Fruit fly (Drosophila melanogaster) whole organism, embryonic: ENCODE measurements around the gene Wee1.

Experiments used
- Aef1 ChIP-seq: fragments of 200-800 bp; sonication (Bioruptor generic); IDR thresholded peaks from 3 replicates; pipeline ENCODE4 v1.3.6; 2022; ENCODE audit warnings: missing biosample characterization, missing genetic modification characterization
- BEAF-32 ChIP-seq: fragments of 200-800 bp; sonication (Bioruptor generic); optimal IDR thresholded peaks from 3 replicates; lab custom pipeline; 2017; ENCODE audit warnings: missing biosample characterization, missing genetic modification characterization, mild to moderate bottlenecking, moderate library complexity, missing genetic modification reagents
- CG11696 ChIP-seq: fragments of 200-800 bp; sonication (Bioruptor generic); IDR thresholded peaks from 2 replicates; pipeline ENCODE4 v1.3.6; 2022; ENCODE audit warnings: missing biosample characterization, missing genetic modification characterization
- CG11723 ChIP-seq: fragments of 200-800 bp; sonication (Bioruptor generic); optimal IDR thresholded peaks from 2 replicates; lab custom pipeline; 2017; ENCODE audit warnings: missing biosample characterization, mild to moderate bottlenecking, missing genetic modification characterization
- CG13287 ChIP-seq: fragments of 200-800 bp; sonication (Bioruptor generic); IDR thresholded peaks from 2 replicates; pipeline ENCODE4 v1.3.6; 2022; ENCODE audit warnings: missing biosample characterization, missing genetic modification characterization; ENCODE audit not compliant: partially characterized antibody
- CG14710 ChIP-seq: fragments of 200-800 bp; sonication (Bioruptor generic); optimal IDR thresholded peaks from 3 replicates; lab custom pipeline; 2019; ENCODE audit warnings: missing biosample characterization, mild to moderate bottlenecking, missing genetic modification characterization, moderate library complexity
- CG15514 ChIP-seq: fragments of 200-800 bp; sonication (Bioruptor generic); optimal IDR thresholded peaks from 3 replicates; lab custom pipeline; 2017; ENCODE audit warnings: missing biosample characterization, missing genetic modification characterization, mild to moderate bottlenecking, moderate library complexity, missing genetic modification reagents
- CG15601 ChIP-seq: fragments of 200-800 bp; sonication (Bioruptor generic); optimal IDR thresholded peaks from 3 replicates; lab custom pipeline; 2019; ENCODE audit warnings: missing biosample characterization, mild to moderate bottlenecking, missing genetic modification characterization, moderate library complexity
- CG1603 ChIP-seq: fragments of 200-800 bp; sonication (Bioruptor generic); optimal IDR thresholded peaks from 2 replicates; lab custom pipeline; 2019; ENCODE audit warnings: missing biosample characterization, mild to moderate bottlenecking, missing genetic modification characterization, moderate library complexity
- CG16779 ChIP-seq: fragments of 200-800 bp; sonication (Bioruptor generic); IDR thresholded peaks from 2 replicates; pipeline ENCODE4 v1.3.6; 2022; ENCODE audit warnings: missing biosample characterization, missing genetic modification characterization
- CG2712 ChIP-seq: fragments of 200-800 bp; optimal IDR thresholded peaks from 3 replicates; lab custom pipeline; 2019; ENCODE audit warnings: missing biosample characterization, mild to moderate bottlenecking, missing genetic modification characterization, moderate library complexity
- CG30020 ChIP-seq: fragments of 200-800 bp; optimal IDR thresholded peaks from 2 replicates; lab custom pipeline; 2019; ENCODE audit warnings: missing biosample characterization, mild to moderate bottlenecking, missing genetic modification characterization, moderate library complexity
- CG31365 ChIP-seq: fragments of 200-800 bp; sonication (Bioruptor generic); optimal IDR thresholded peaks from 2 replicates; lab custom pipeline; 2018; ENCODE audit warnings: missing biosample characterization, mild to moderate bottlenecking, missing genetic modification characterization
- CG31441 ChIP-seq: fragments of 200-800 bp; sonication (Bioruptor generic); IDR thresholded peaks from 2 replicates; pipeline ENCODE4 v1.3.6; 2022; ENCODE audit warnings: missing biosample characterization, missing genetic modification characterization
- CG3281 ChIP-seq: fragments of 200-800 bp; sonication (Bioruptor generic); optimal IDR thresholded peaks from 3 replicates; lab custom pipeline; 2017; ENCODE audit warnings: missing biosample characterization, mild to moderate bottlenecking, missing genetic modification characterization
- CG3995 ChIP-seq: fragments of 200-800 bp; sonication (Bioruptor generic); optimal IDR thresholded peaks from 3 replicates; lab custom pipeline; 2016; ENCODE audit warnings: missing biosample characterization, missing genetic modification characterization
- CG4617 ChIP-seq: fragments of 200-800 bp; sonication (Bioruptor generic); optimal IDR thresholded peaks from 3 replicates; lab custom pipeline; 2016; ENCODE audit warnings: missing biosample characterization, missing genetic modification characterization, borderline replicate concordance
- CG4854 ChIP-seq: fragments of 200-800 bp; sonication (Bioruptor generic); optimal IDR thresholded peaks from 2 replicates; lab custom pipeline; 2016; ENCODE audit warnings: missing biosample characterization, missing genetic modification characterization, inconsistent platforms
- CG9797 ChIP-seq: fragments of 200-800 bp; sonication (Bioruptor generic); optimal IDR thresholded peaks from 3 replicates; lab custom pipeline; 2018; ENCODE audit warnings: missing biosample characterization, mild to moderate bottlenecking, missing genetic modification characterization
- Dll ChIP-seq: fragments of 200-800 bp; sonication (Bioruptor generic); IDR thresholded peaks from 4 replicates; pipeline ENCODE4 v1.3.6; 2022; ENCODE audit warnings: missing biosample characterization, missing genetic modification characterization; ENCODE audit not compliant: partially characterized antibody
- Dp ChIP-seq: fragments of 200-800 bp; sonication (Bioruptor generic); optimal IDR thresholded peaks from 2 replicates; lab custom pipeline; 2018; ENCODE audit warnings: missing biosample characterization, mild to moderate bottlenecking, missing genetic modification characterization, moderate library complexity
- E2f2 ChIP-seq: fragments of 200-800 bp; sonication (Bioruptor generic); IDR thresholded peaks from 2 replicates; pipeline ENCODE4 v1.3.6; 2022; ENCODE audit warnings: missing biosample characterization, missing genetic modification characterization
- Ets97D ChIP-seq: fragments of 200-800 bp; sonication (Bioruptor generic); optimal IDR thresholded peaks from 3 replicates; lab custom pipeline; 2016; ENCODE audit warnings: missing biosample characterization, missing genetic modification characterization
- HmgD ChIP-seq: fragments of 200-800 bp; sonication (Bioruptor generic); optimal IDR thresholded peaks from 3 replicates; lab custom pipeline; 2016; ENCODE audit warnings: missing biosample characterization, missing genetic modification characterization
- HmgZ ChIP-seq: fragments of 200-800 bp; sonication (Bioruptor generic); optimal IDR thresholded peaks from 2 replicates; lab custom pipeline; 2018; ENCODE audit warnings: missing biosample characterization, mild to moderate bottlenecking, missing genetic modification characterization
- Hr3 ChIP-seq: fragments of 200-800 bp; sonication (Bioruptor generic); optimal IDR thresholded peaks from 3 replicates; lab custom pipeline; 2016; ENCODE audit warnings: missing biosample characterization, missing genetic modification characterization
- MBD-R2 ChIP-seq: fragments of 200-800 bp; sonication (Bioruptor generic); IDR thresholded peaks from 2 replicates; pipeline ENCODE4 v1.3.6; 2022; ENCODE audit warnings: missing biosample characterization, missing genetic modification characterization
- MESR4 ChIP-seq: fragments of 200-800 bp; sonication (Bioruptor generic); optimal IDR thresholded peaks from 2 replicates; lab custom pipeline; 2018; ENCODE audit warnings: missing biosample characterization, mild to moderate bottlenecking, missing genetic modification characterization, moderate library complexity
- Med ChIP-seq: fragments of 200-800 bp; sonication (Bioruptor generic); peaks from one replicate; lab custom pipeline; 2016; ENCODE audit warnings: missing biosample characterization, missing genetic modification characterization, mild to moderate bottlenecking, inconsistent platforms, moderate library complexity
- Myb ChIP-seq: fragments of 200-800 bp; sonication (Bioruptor generic); optimal IDR thresholded peaks from 2 replicates; lab custom pipeline; 2016; ENCODE audit warnings: missing biosample characterization, missing genetic modification characterization
- NK7.1 ChIP-seq: fragments of 200-800 bp; sonication (Bioruptor generic); optimal IDR thresholded peaks from 3 replicates; lab custom pipeline; 2016; ENCODE audit warnings: missing biosample characterization, missing genetic modification characterization
- Sox100B ChIP-seq: fragments of 200-800 bp; sonication (Bioruptor generic); optimal IDR thresholded peaks from 3 replicates; lab custom pipeline; 2018; ENCODE audit warnings: missing biosample characterization, mild to moderate bottlenecking, missing genetic modification characterization
- Vsx1 ChIP-seq: fragments of 200-800 bp; sonication (Bioruptor generic); optimal IDR thresholded peaks from 2 replicates; lab custom pipeline; 2017; ENCODE audit warnings: missing biosample characterization, mild to moderate bottlenecking, missing genetic modification characterization, missing genetic modification reagents
- amos ChIP-seq: fragments of 200-800 bp; sonication (Bioruptor generic); IDR thresholded peaks from 2 replicates; pipeline ENCODE4 v1.3.6; 2022; ENCODE audit warnings: missing biosample characterization, missing genetic modification characterization; ENCODE audit not compliant: partially characterized antibody
- az2 ChIP-seq: fragments of 200-800 bp; sonication (Bioruptor generic); optimal IDR thresholded peaks from 3 replicates; lab custom pipeline; 2016; ENCODE audit warnings: missing biosample characterization, missing genetic modification characterization
- cad ChIP-seq: fragments of >200 bp; optimal IDR thresholded peaks from 2 replicates; lab custom pipeline; 2017; ENCODE audit warnings: missing biosample characterization, missing genetic modification characterization
- ci ChIP-seq: fragments of 200-800 bp; sonication (Bioruptor generic); IDR thresholded peaks from 3 replicates; pipeline ENCODE4 v1.3.6; 2022; ENCODE audit warnings: missing biosample characterization, missing genetic modification characterization
- dan ChIP-seq: fragments of 200-800 bp; sonication (Bioruptor generic); IDR thresholded peaks from 2 replicates; pipeline ENCODE4 v1.3.6; 2022; ENCODE audit warnings: missing biosample characterization, missing genetic modification characterization
- ftz-f1 ChIP-seq: fragments of 200-800 bp; sonication (Bioruptor generic); optimal IDR thresholded peaks from 2 replicates; lab custom pipeline; 2016; ENCODE audit warnings: missing biosample characterization, missing genetic modification characterization
- gcm2 ChIP-seq: fragments of 200-800 bp; sonication (Bioruptor generic); optimal IDR thresholded peaks from 2 replicates; lab custom pipeline; 2016; ENCODE audit warnings: missing biosample characterization, missing genetic modification characterization
- gfzf ChIP-seq: fragments of 200-800 bp; sonication (Bioruptor generic); optimal IDR thresholded peaks from 2 replicates; lab custom pipeline; 2016; ENCODE audit warnings: missing biosample characterization, mild to moderate bottlenecking, missing genetic modification characterization, moderate library complexity
- ind ChIP-seq: fragments of 200-800 bp; sonication (Bioruptor generic); optimal IDR thresholded peaks from 3 replicates; lab custom pipeline; 2016; ENCODE audit warnings: missing biosample characterization, missing genetic modification characterization
- klu ChIP-seq: fragments of 200-800 bp; sonication (Bioruptor generic); IDR thresholded peaks from 2 replicates; pipeline ENCODE4 v1.3.6; 2022; ENCODE audit warnings: missing biosample characterization, missing genetic modification characterization
- maf-S ChIP-seq: fragments of 200-800 bp; sonication (Bioruptor generic); optimal IDR thresholded peaks from 2 replicates; lab custom pipeline; 2016; ENCODE audit warnings: missing biosample characterization, missing genetic modification characterization
- nmo ChIP-seq: fragments of 200-800 bp; sonication (Bioruptor generic); optimal IDR thresholded peaks from 2 replicates; lab custom pipeline; 2018; ENCODE audit warnings: missing biosample characterization, mild to moderate bottlenecking, missing genetic modification characterization, moderate library complexity
- phol ChIP-seq: fragments of 200-800 bp; sonication (Bioruptor generic); optimal IDR thresholded peaks from 3 replicates; lab custom pipeline; 2018; ENCODE audit warnings: missing biosample characterization, mild to moderate bottlenecking, missing genetic modification characterization, moderate library complexity
- pzg ChIP-seq: fragments of 200-800 bp; sonication (Bioruptor generic); optimal IDR thresholded peaks from 3 replicates; lab custom pipeline; 2018; ENCODE audit warnings: missing biosample characterization, mild to moderate bottlenecking, missing genetic modification characterization, moderate library complexity
- ranshi ChIP-seq: fragments of 200-800 bp; sonication (Bioruptor generic); IDR thresholded peaks from 2 replicates; pipeline ENCODE4 v1.3.6; 2022; ENCODE audit warnings: missing biosample characterization, missing genetic modification characterization
- stwl ChIP-seq: fragments of 200-800 bp; sonication (Bioruptor generic); optimal IDR thresholded peaks from 3 replicates; lab custom pipeline; 2018; ENCODE audit warnings: missing biosample characterization, mild to moderate bottlenecking, missing genetic modification characterization, moderate library complexity
- tap ChIP-seq: fragments of 200-800 bp; optimal IDR thresholded peaks from 3 replicates; lab custom pipeline; 2019; ENCODE audit warnings: missing biosample characterization, mild to moderate bottlenecking, missing genetic modification characterization, moderate library complexity

Gene Wee1

DNA sequence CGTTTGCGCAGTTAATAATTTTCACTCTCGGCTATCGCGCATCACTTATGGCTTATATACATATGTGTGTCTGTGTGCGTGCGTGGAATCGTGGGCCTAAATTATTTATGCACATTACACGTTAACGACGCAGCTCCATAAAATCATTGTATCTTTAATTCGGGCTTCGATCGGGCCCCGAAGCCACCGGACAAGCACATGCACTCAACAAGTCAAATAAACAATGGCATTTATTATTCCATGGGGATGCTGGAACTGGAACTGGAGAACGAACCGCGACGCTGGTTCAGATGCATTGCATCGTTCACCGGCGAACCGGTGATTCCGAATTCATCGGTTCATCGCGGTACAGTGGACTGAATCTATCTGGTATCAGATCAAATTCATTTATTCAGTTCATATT lies 34.6 kb upstream of the Wee1 start, which contains the start of gene ihog (continued):
- TF ChIP-seq maf-S (GFP tag; lab: Kevin White, UChicago) (no peak), klu (GFP tag; lab: Robert Waterston, UW) (no peak), Dll (GFP tag; lab: Robert Waterston, UW) (peak; percentile 54; the same call in 3 of the 4 replicates), amos (GFP tag; lab: Robert Waterston, UW) (peak; percentile 72), tap (peak; percentile 46), CG31365 (tag; lab: Kevin White, UChicago) (no peak), CG3281 (GFP tag; lab: Kevin White, UChicago) (no peak), Vsx1 (no peak), CG11696 (no peak), NK7.1 (GFP tag; lab: Kevin White, UChicago) (no peak), CG3995 (GFP tag; lab: Kevin White, UChicago) (no peak), gcm2 (GFP tag; lab: Kevin White, UChicago) (no peak), dan (GFP tag; lab: Robert Waterston, UW) (no peak), az2 (GFP tag; lab: Kevin White, UChicago) (no peak)
- TF ChIP-seq, all 482 proteins: peak for 83

- TF ChIP-seq BEAF-32 (GFP tag; lab: Kevin White, UChicago) = peak; percentile 25
- TF ChIP-seq Sox100B = no peak
- TF ChIP-seq phol = peak; percentile 15
- TF ChIP-seq ci (GFP tag; lab: Robert Waterston, UW) = no peak
- peak; percentile 74 for TF ChIP-seq Dp (GFP tag; lab: Kevin White, UChicago)
- peak; percentile 91 for TF ChIP-seq gfzf
- TF ChIP-seq CG11723 (GFP tag; lab: Kevin White, UChicago) = no peak
- TF ChIP-seq CG4617 (GFP tag; lab: Kevin White, UChicago) = peak; percentile 80
- TF ChIP-seq CG2712 (tag; lab: Kevin White, UChicago) = peak; percentile 4
- peak; percentile 81 for TF ChIP-seq MESR4 (GFP tag; lab: Kevin White, UChicago)
- TF ChIP-seq Hr3 (GFP tag; lab: Kevin White, UChicago) = peak; percentile 36
- peak; percentile 47 for TF ChIP-seq Med (GFP tag; lab: Kevin White, UChicago)
- TF ChIP-seq nmo (GFP tag; lab: Kevin White, UChicago) = peak; percentile 8
- TF ChIP-seq ftz-f1 (GFP tag; lab: Kevin White, UChicago) = no peak
- TF ChIP-seq pzg (GFP tag; lab: Kevin White, UChicago) = peak; percentile 61
- TF ChIP-seq CG1603 = peak; percentile 51
- TF ChIP-seq CG13287 (GFP tag; lab: Robert Waterston, UW) = peak; percentile 38; the same call in 1 of the 2 replicates
- peak; percentile 49 for TF ChIP-seq CG15601 (tag; lab: Kevin White, UChicago)
- TF ChIP-seq CG30020 (tag; lab: Kevin White, UChicago) = peak; percentile 13
- no peak for TF ChIP-seq CG4854
- no peak for TF ChIP-seq HmgD (GFP tag; lab: Kevin White, UChicago)
- TF ChIP-seq Ets97D (GFP tag; lab: Kevin White, UChicago) = peak; percentile 20
- TF ChIP-seq CG31441 = no peak
- no peak for TF ChIP-seq Aef1
- TF ChIP-seq ind (GFP tag; lab: Kevin White, UChicago) = no peak
- TF ChIP-seq CG14710 (tag; lab: Kevin White, UChicago) = peak; percentile 41
- TF ChIP-seq ranshi (GFP tag; lab: Robert Waterston, UW) = no peak
- TF ChIP-seq MBD-R2 (GFP tag; lab: Robert Waterston, UW) = peak; percentile 69
- peak; percentile 84 for TF ChIP-seq CG15514
- no peak for TF ChIP-seq CG16779
- peak; percentile 31 for TF ChIP-seq cad (GFP tag; lab: Kevin White, UChicago)
- TF ChIP-seq stwl (tag; lab: Kevin White, UChicago) = peak; percentile 83
- TF ChIP-seq E2f2 (GFP tag; lab: Robert Waterston, UW) = peak; percentile 82
- TF ChIP-seq HmgZ (tag; lab: Kevin White, UChicago) = peak; percentile 19
- TF ChIP-seq CG9797 (GFP tag; lab: Kevin White, UChicago) = peak; percentile 70
- TF ChIP-seq Myb (GFP tag; lab: Kevin White, UChicago) = peak; percentile 4
These were observed 31.1 kb upstream of the Wee1 start, which contains the start of gene Fgop2 for dm6 chr2L:6945088-6945487. Gene Fgop2 (minus strand): TSS chr2L:6945289.
